Worm (Caenorhabditis elegans): ENCODE results near the gene T01H3.2.

T01H3.2 gene

DNA sequence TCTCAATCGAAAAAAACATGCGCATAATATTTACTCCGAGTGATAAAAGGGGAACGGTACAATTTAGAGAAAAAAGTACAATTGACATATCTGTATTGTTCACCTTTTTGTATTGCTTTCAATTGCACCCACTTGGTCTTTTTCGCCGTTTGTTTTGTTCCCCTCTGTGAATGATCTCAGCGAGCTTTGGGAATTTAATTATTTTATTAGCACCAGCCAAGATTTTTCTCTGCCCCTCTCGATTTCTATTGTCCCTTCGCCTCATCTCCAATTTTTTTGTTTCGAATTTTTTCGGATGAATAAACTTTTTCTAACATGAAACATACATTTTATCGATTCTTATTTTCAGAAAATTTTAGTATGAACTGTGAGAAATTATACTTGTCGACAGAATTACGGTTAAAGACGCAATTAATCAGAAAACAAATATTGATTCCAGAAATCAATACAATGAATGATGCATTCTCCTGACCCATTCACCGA lies 22.4 kb upstream of the T01H3.2 start, which contains the start of gene rev-1:
TSS of gene rev-1 (plus strand) at position 433 of the 483 bp plus-strand sequence.
- TF ChIP-seq scrt-1 (GFP tag; IDR thresholded peaks at IDR 0.05) (no peak), tbx-11 (GFP tag; IDR thresholded peaks at IDR 0.05) (no peak), ceh-36 (tag; optimal IDR thresholded peaks at IDR 0.05) (no peak), ceh-13 (GFP tag; optimal IDR thresholded peaks at IDR 0.05) (no peak), B0310.2 (tag; optimal IDR thresholded peaks at IDR 0.05) (no peak), ama-1 (optimal IDR thresholded peaks at IDR 0.05) (no peak), sea-1 (GFP tag; conservative IDR thresholded peaks at IDR 0.05) (no peak), pes-1 (GFP tag; IDR thresholded peaks at IDR 0.05) (no peak), aly-1 (tag; optimal IDR thresholded peaks at IDR 0.05) (no peak), F13C5.2 (tag; optimal IDR thresholded peaks at IDR 0.05) (no peak), tbx-37 (GFP tag; conservative IDR thresholded peaks at IDR 0.05) (no peak), hnd-1 (tag; optimal IDR thresholded peaks at IDR 0.05) (no peak), hmg-4 (GFP tag; optimal IDR thresholded peaks at IDR 0.05) (no peak), tra-4 (tag; optimal IDR thresholded peaks at IDR 0.05) (no peak), flt-1 (GFP tag; IDR thresholded peaks at IDR 0.05) (no peak), hmbx-1 (tag; optimal IDR thresholded peaks at IDR 0.05) (no peak), ets-7 (tag; optimal IDR thresholded peaks at IDR 0.05) (no peak)

DNA sequence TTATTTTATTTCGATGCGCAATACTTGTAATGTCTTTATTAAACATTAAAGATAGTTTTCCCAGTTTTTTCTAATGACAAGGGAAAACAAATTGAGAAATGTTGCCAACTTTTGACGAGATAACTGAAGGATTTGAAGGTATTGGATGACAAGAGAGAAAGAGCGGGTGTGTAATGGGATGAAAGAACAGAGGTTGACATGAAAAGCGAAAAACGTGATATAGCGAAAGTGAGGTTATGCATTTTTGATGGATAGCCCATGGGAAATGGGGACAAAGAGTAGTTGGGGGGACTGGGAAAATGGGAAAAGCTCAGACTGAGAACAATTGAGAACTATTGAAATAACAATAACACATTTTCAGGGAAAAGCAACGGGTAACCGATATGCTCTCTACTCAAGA lies 17.4 kb upstream of the T01H3.2 start:
- no peak for TF ChIP-seq tra-4 (tag; optimal IDR thresholded peaks at IDR 0.05)
- no peak for TF ChIP-seq ceh-36 (tag; optimal IDR thresholded peaks at IDR 0.05)
- no peak for TF ChIP-seq aly-1 (tag; optimal IDR thresholded peaks at IDR 0.05)
- no peak for TF ChIP-seq pes-1 (GFP tag; IDR thresholded peaks at IDR 0.05)
- TF ChIP-seq scrt-1 (GFP tag; IDR thresholded peaks at IDR 0.05): no peak
- no peak for TF ChIP-seq hnd-1 (tag; optimal IDR thresholded peaks at IDR 0.05)
- no peak for TF ChIP-seq hmbx-1 (tag; optimal IDR thresholded peaks at IDR 0.05)
- TF ChIP-seq hmg-4 (GFP tag; optimal IDR thresholded peaks at IDR 0.05): no peak
- TF ChIP-seq sea-1 (GFP tag; conservative IDR thresholded peaks at IDR 0.05): no peak
- no peak for TF ChIP-seq ceh-13 (GFP tag; optimal IDR thresholded peaks at IDR 0.05)
- no peak for TF ChIP-seq flt-1 (GFP tag; IDR thresholded peaks at IDR 0.05)
- no peak for TF ChIP-seq tbx-11 (GFP tag; IDR thresholded peaks at IDR 0.05)
- no peak for TF ChIP-seq ama-1 (optimal IDR thresholded peaks at IDR 0.05)
- TF ChIP-seq F13C5.2 (tag; optimal IDR thresholded peaks at IDR 0.05): no peak
- no peak for TF ChIP-seq tbx-37 (GFP tag; conservative IDR thresholded peaks at IDR 0.05)
- no peak for TF ChIP-seq B0310.2 (tag; optimal IDR thresholded peaks at IDR 0.05)

DNA sequence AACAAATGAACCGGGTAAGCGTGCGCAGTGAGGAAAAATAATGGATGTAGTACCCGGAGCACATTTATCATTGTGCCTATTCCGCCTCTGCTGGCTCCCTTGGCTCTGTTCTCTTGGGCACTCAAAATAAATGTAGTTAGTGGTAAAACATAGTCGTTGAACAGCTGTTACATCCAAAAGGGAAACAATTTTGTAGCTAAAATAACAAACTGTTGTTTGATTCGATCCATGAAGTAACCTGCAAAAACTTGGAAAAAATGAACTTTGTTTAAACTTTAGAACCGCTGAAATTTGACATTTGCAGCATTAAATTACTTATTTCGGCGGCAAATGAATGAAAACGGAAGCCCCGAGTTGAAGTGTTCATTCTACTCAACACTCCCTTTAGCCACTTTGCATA lies 15.9 kb upstream of the T01H3.2 start:
- TF ChIP-seq B0310.2 (tag; optimal IDR thresholded peaks at IDR 0.05) (no peak), ceh-36 (tag; optimal IDR thresholded peaks at IDR 0.05) (no peak), aly-1 (tag; optimal IDR thresholded peaks at IDR 0.05) (no peak), hnd-1 (tag; optimal IDR thresholded peaks at IDR 0.05) (no peak), sea-1 (GFP tag; conservative IDR thresholded peaks at IDR 0.05) (no peak)

DNA sequence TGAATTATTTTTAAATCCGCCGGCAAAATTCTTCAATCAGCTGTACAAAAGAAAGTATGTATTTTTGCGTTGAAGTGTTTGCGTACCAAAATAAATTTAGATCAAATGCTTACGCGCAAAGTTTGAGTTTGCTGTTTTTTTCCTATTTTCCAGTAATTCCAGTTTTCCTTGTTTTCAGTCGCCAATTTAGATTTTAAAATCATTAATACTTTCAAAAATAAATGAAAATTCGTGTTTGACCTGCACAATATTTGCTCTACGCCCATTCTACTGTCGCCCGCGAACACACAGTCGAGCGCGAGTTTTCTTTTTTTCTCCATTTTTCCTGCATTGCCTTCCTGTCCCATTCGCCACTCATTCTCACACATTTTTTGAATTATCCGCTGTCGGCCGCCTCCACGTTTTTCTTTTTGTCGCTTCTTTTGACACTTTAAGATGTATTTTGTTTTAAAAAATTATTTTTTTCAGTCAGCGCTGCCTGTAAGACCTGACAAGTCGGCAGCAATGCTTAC lies 15.0 kb upstream of the T01H3.2 start, which contains the start of gene ptc-1:
TSS of gene ptc-1 (plus strand) at position 462 of the 512 bp plus-strand sequence.
- no peak for TF ChIP-seq B0310.2 (tag; optimal IDR thresholded peaks at IDR 0.05)
- no peak for TF ChIP-seq hnd-1 (tag; optimal IDR thresholded peaks at IDR 0.05)
- no peak for TF ChIP-seq sea-1 (GFP tag; conservative IDR thresholded peaks at IDR 0.05)
- no peak for TF ChIP-seq tbx-37 (GFP tag; conservative IDR thresholded peaks at IDR 0.05)

DNA sequence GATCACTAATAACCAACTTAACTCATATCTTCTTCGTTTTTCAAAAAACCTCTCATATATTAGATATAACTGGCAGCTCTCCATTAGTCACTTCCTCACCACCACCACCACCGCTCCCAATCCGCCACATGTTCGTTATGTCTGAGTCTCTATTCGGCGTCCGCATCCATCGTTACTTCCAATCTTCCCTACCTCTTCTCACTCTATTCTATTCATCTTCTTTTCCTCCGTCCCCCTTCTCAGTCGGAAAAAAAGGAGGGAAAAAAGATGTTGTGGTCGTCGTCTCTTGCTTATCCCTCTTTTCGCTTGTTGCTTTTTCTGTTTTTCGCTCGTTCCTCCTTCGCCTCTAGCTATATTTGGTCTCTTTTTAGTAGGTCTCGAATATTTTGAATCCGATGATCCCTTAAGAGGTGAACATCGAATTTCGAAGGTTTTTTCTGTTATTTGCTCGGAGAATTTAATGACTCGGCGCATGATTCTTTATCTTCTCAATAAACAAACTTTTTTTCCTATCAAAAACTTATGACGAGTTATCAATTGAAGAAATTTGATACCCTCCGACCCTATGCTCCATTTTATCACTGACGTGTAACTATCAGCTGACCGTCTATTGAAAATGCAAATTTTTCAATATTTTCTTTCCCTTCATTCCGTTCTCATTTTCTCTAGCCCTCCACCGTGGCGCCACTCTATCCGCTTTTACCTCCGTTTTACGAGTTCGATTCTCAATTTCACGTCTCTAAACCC lies 14.2 kb upstream of the T01H3.2 start:
- TF ChIP-seq tbx-11 (GFP tag; IDR thresholded peaks at IDR 0.05) (no peak), aly-1 (tag; optimal IDR thresholded peaks at IDR 0.05) (no peak)

DNA sequence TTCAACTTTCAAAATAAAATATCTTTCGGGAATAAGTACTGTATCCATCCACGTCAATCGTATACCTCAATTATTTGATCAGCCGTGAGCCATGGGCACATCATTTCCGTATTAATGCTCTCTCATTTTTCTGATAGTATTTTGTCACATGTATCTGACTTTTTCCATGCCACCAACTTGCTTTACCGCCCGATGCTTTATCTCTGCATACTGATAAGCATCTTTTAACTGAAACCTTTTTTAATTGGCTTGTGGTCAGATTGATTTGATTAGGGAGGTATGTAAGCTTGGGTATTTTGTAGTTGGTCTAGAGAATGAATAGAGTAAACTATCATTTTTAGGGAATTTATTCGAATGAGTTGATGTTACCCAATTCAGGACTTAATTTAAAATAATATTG lies 11.5 kb upstream of the T01H3.2 start:
- TF ChIP-seq ama-1 (optimal IDR thresholded peaks at IDR 0.05) (no peak), hmg-4 (GFP tag; optimal IDR thresholded peaks at IDR 0.05) (no peak), tbx-37 (GFP tag; conservative IDR thresholded peaks at IDR 0.05) (no peak), flt-1 (GFP tag; IDR thresholded peaks at IDR 0.05) (no peak), hnd-1 (tag; optimal IDR thresholded peaks at IDR 0.05) (no peak), hmbx-1 (tag; optimal IDR thresholded peaks at IDR 0.05) (no peak), pes-1 (GFP tag; IDR thresholded peaks at IDR 0.05) (no peak), sea-1 (GFP tag; conservative IDR thresholded peaks at IDR 0.05) (no peak), ceh-13 (GFP tag; optimal IDR thresholded peaks at IDR 0.05) (no peak), ceh-36 (tag; optimal IDR thresholded peaks at IDR 0.05) (no peak), F13C5.2 (tag; optimal IDR thresholded peaks at IDR 0.05) (no peak), B0310.2 (tag; optimal IDR thresholded peaks at IDR 0.05) (no peak), tbx-11 (GFP tag; IDR thresholded peaks at IDR 0.05) (no peak), tra-4 (tag; optimal IDR thresholded peaks at IDR 0.05) (no peak), aly-1 (tag; optimal IDR thresholded peaks at IDR 0.05) (no peak)

DNA sequence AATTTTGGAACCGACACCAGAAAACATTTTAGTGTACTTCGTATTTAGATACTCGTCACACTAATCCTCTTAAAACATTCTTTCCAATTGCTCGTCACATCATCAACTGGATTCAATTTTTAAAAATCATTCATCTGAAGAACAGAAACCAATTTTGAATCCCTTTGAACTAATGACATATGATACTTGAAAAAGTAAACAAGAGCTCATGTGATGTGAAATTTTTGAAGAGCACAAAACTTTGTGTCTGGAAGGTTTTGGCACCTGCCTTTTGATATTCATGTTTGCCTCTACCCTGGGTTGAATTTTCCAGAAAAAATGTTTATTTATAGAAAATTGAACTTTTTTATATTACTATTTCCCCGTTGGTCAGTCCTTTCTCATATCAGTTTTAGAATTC lies 11.0 kb upstream of the T01H3.2 start:
- TF ChIP-seq aly-1 (tag; optimal IDR thresholded peaks at IDR 0.05): no peak
- TF ChIP-seq sea-1 (GFP tag; conservative IDR thresholded peaks at IDR 0.05): no peak
- TF ChIP-seq pes-1 (GFP tag; IDR thresholded peaks at IDR 0.05): no peak
- TF ChIP-seq hnd-1 (tag; optimal IDR thresholded peaks at IDR 0.05): no peak

DNA sequence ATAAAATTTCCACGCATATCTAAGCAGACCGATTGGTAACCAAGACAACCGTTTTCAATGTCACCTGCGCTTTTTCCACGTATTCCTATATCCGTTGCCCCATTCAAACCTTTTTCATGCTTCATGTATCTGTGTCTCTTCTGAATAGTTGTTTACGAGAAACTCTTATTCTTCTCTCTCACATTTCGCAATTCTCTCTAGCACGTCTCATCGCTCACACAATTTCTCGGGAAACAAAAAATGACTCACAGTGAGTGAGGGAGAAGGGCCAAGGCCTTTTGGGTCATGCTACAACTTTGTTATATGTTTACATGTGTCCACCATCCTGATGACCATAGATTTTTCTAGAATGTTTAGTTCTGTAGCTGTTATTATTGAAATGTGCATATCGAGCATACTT lies 9.5 kb upstream of the T01H3.2 start:
- no peak for TF ChIP-seq B0310.2 (tag; optimal IDR thresholded peaks at IDR 0.05)
- no peak for TF ChIP-seq aly-1 (tag; optimal IDR thresholded peaks at IDR 0.05)
- no peak for TF ChIP-seq ama-1 (optimal IDR thresholded peaks at IDR 0.05)
- no peak for TF ChIP-seq hnd-1 (tag; optimal IDR thresholded peaks at IDR 0.05)
- TF ChIP-seq F13C5.2 (tag; optimal IDR thresholded peaks at IDR 0.05): no peak
- TF ChIP-seq ets-7 (tag; optimal IDR thresholded peaks at IDR 0.05): no peak
- no peak for TF ChIP-seq pes-1 (GFP tag; IDR thresholded peaks at IDR 0.05)
- TF ChIP-seq tbx-37 (GFP tag; conservative IDR thresholded peaks at IDR 0.05): no peak

Measured in whole organism, early embryonic.